Worm (Caenorhabditis elegans): ENCODE measurements around the gene C50D2.7.

DNA sequence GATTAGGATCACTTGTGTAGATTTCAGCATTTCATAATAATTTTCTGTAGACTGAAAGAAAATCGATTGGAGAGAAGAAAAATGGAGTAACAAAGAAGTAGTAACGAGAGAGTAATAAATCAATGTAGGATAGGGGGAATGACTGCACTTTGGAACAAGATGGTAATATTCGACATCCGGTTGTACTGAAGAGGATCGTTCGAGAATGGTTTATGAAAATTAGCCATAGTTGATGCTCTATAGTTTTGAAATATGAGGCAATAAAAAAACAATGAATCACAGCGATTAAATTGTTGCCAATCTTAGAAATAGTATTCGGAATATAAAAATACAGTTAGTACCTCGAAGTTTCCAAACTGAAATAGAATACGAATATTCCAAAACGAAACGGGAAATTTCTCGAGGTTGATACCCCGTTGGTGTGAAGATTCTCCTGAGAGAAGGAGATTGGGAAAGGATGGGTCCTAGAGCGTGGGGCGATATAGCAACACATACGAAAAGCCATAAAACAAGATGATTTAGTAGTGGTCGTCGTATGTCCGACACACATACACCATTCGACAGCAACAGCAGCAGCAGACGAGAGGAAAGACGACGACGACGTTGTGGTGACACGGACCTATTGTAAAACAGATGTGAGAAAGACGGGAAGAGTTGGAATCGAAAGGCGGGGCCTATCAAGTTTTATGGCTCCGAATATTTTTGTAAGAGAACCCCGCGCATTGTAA, 38.6 kb upstream of the C50D2.7 start, which contains the start of gene cwn-1:
- TF ChIP-seq snpc-4 (tag; optimal IDR thresholded peaks at IDR 0.05), result no peak
- TF ChIP-seq unc-62 (GFP tag; optimal IDR thresholded peaks at IDR 0.05), result peak; percentile 88
- no peak for TF ChIP-seq lin-13 (tag; optimal IDR thresholded peaks at IDR 0.05)
- TF ChIP-seq bed-3 (GFP tag; optimal IDR thresholded peaks at IDR 0.05), result no peak
- TF ChIP-seq ces-1 (GFP tag; optimal IDR thresholded peaks at IDR 0.05), result no peak

Measured in whole organism, mixed stage, embryonic.